Fruit fly (Drosophila melanogaster) whole organism, embryonic: Measurements from ENCODE around the gene dar1.

Experiments
- Atf-2 ChIP-seq: fragments of 200-800 bp; sonication (Bioruptor generic); optimal IDR thresholded peaks from 2 replicates; lab custom pipeline; 2016; ENCODE audit warnings: missing biosample characterization, missing genetic modification characterization
- BEAF-32 ChIP-seq: fragments of 200-800 bp; sonication (Bioruptor generic); optimal IDR thresholded peaks from 3 replicates; lab custom pipeline; 2017; ENCODE audit warnings: missing biosample characterization, missing genetic modification characterization, mild to moderate bottlenecking, moderate library complexity, missing genetic modification reagents
- CG11093 ChIP-seq: fragments of 200-800 bp; sonication (Bioruptor generic); IDR thresholded peaks from 3 replicates; pipeline ENCODE4 v1.3.6; 2022; ENCODE audit warnings: missing biosample characterization, missing genetic modification characterization
- CG11398 ChIP-seq: fragments of 200-800 bp; sonication (Bioruptor generic); optimal IDR thresholded peaks from 2 replicates; lab custom pipeline; 2016; ENCODE audit warnings: missing biosample characterization, missing genetic modification characterization
- CG12104 ChIP-seq: fragments of 200-800 bp; sonication (Bioruptor generic); optimal IDR thresholded peaks from 3 replicates; lab custom pipeline; 2016; ENCODE audit warnings: missing biosample characterization, missing genetic modification characterization
- CG12659 ChIP-seq: fragments of 200-800 bp; sonication (Bioruptor generic); optimal IDR thresholded peaks from 3 replicates; lab custom pipeline; 2017; ENCODE audit warnings: mild to moderate bottlenecking, missing biosample characterization, missing genetic modification reagents, missing genetic modification characterization
- CG14014 ChIP-seq: fragments of 200-800 bp; sonication (Bioruptor generic); IDR thresholded peaks from 2 replicates; pipeline ENCODE4 v1.3.6; 2022; ENCODE audit warnings: missing biosample characterization, missing genetic modification characterization
- CG14667 ChIP-seq: fragments of 200-800 bp; sonication (Bioruptor generic); IDR thresholded peaks from 2 replicates; pipeline ENCODE4 v1.3.6; 2022; ENCODE audit warnings: missing biosample characterization, missing genetic modification characterization
- CG14965 ChIP-seq: fragments of 200-800 bp; sonication (Bioruptor generic); optimal IDR thresholded peaks from 2 replicates; lab custom pipeline; 2016; ENCODE audit warnings: missing biosample characterization, missing genetic modification characterization, borderline replicate concordance
- CG15479 ChIP-seq: fragments of 200-800 bp; sonication (Bioruptor generic); optimal IDR thresholded peaks from 3 replicates; lab custom pipeline; 2019; ENCODE audit warnings: missing biosample characterization, mild to moderate bottlenecking, missing genetic modification characterization, moderate library complexity
- CG17802 ChIP-seq: fragments of 200-800 bp; sonication (Bioruptor generic); optimal IDR thresholded peaks from 2 replicates; lab custom pipeline; 2018; ENCODE audit warnings: missing biosample characterization, mild to moderate bottlenecking, missing genetic modification characterization, moderate library complexity
- CG18476 ChIP-seq: fragments of 200-800 bp; sonication (Bioruptor generic); optimal IDR thresholded peaks from 2 replicates; lab custom pipeline; 2016; ENCODE audit warnings: missing biosample characterization, mild to moderate bottlenecking, missing genetic modification characterization
- CG3065 ChIP-seq: fragments of 200-800 bp; sonication (Bioruptor generic); optimal IDR thresholded peaks from 2 replicates; lab custom pipeline; 2016; ENCODE audit warnings: missing biosample characterization, missing genetic modification characterization
- CG32532 ChIP-seq: fragments of 200-800 bp; sonication (Bioruptor generic); IDR thresholded peaks from 2 replicates; pipeline ENCODE4 v1.3.6; 2022; ENCODE audit warnings: missing biosample characterization, missing genetic modification characterization
- CG34224 ChIP-seq: fragments of 200-800 bp; sonication (Bioruptor generic); IDR thresholded peaks from 3 replicates; pipeline ENCODE4 v1.3.6; 2022; ENCODE audit warnings: missing biosample characterization, missing genetic modification characterization; ENCODE audit not compliant: partially characterized antibody
- CG3995 ChIP-seq: fragments of 200-800 bp; sonication (Bioruptor generic); optimal IDR thresholded peaks from 3 replicates; lab custom pipeline; 2016; ENCODE audit warnings: missing biosample characterization, missing genetic modification characterization
- CG5180 ChIP-seq: fragments of 200-800 bp; sonication (Bioruptor generic); optimal IDR thresholded peaks from 3 replicates; lab custom pipeline; 2017; ENCODE audit warnings: missing biosample characterization, missing genetic modification characterization, mild to moderate bottlenecking, moderate library complexity, missing genetic modification reagents
- CG9215 ChIP-seq: fragments of 200-800 bp; sonication (Bioruptor generic); IDR thresholded peaks from 2 replicates; pipeline ENCODE4 v1.3.6; 2022; ENCODE audit warnings: missing biosample characterization, missing genetic modification characterization
- CoRest ChIP-seq: fragments of 200-800 bp; sonication (Bioruptor generic); optimal IDR thresholded peaks from 3 replicates; lab custom pipeline; 2018; ENCODE audit warnings: missing biosample characterization, mild to moderate bottlenecking, missing genetic modification characterization, moderate library complexity
- CrebB ChIP-seq: fragments of 200-800 bp; sonication (Bioruptor generic); optimal IDR thresholded peaks from 3 replicates; lab custom pipeline; 2018; ENCODE audit warnings: missing biosample characterization, mild to moderate bottlenecking, missing genetic modification characterization
- Dbx ChIP-seq: fragments of 200-800 bp; sonication (Bioruptor generic); IDR thresholded peaks from 3 replicates; pipeline ENCODE4 v1.3.6; 2022; ENCODE audit warnings: missing biosample characterization, missing genetic modification characterization
- Dll ChIP-seq: fragments of 200-800 bp; sonication (Bioruptor generic); IDR thresholded peaks from 4 replicates; pipeline ENCODE4 v1.3.6; 2022; ENCODE audit warnings: missing biosample characterization, missing genetic modification characterization; ENCODE audit not compliant: partially characterized antibody
- Doc2 ChIP-seq: fragments of 200-800 bp; sonication (Bioruptor generic); IDR thresholded peaks from 2 replicates; pipeline ENCODE4 v1.3.6; 2022; ENCODE audit warnings: missing biosample characterization, missing genetic modification characterization
- Dp ChIP-seq: fragments of 200-800 bp; sonication (Bioruptor generic); optimal IDR thresholded peaks from 2 replicates; lab custom pipeline; 2018; ENCODE audit warnings: missing biosample characterization, mild to moderate bottlenecking, missing genetic modification characterization, moderate library complexity
- E2f1 ChIP-seq: fragments of 200-800 bp; sonication (Bioruptor generic); IDR thresholded peaks from 2 replicates; pipeline ENCODE4 v1.3.6; 2022; ENCODE audit warnings: missing biosample characterization, missing genetic modification characterization
- ERR ChIP-seq: fragments of 200-800 bp; sonication (Bioruptor generic); optimal IDR thresholded peaks from 2 replicates; lab custom pipeline; 2016; ENCODE audit warnings: missing biosample characterization, missing genetic modification characterization
- Gsc ChIP-seq: fragments of 200-800 bp; sonication (Bioruptor generic); IDR thresholded peaks from 2 replicates; pipeline ENCODE4 v1.3.6; 2022; ENCODE audit warnings: missing biosample characterization, missing genetic modification characterization
- H2.0 ChIP-seq: fragments of 200-800 bp; sonication (Bioruptor generic); IDR thresholded peaks from 2 replicates; pipeline ENCODE4 v1.3.6; 2022; ENCODE audit warnings: missing biosample characterization, missing genetic modification characterization
- HmgD ChIP-seq: fragments of 200-800 bp; sonication (Bioruptor generic); optimal IDR thresholded peaks from 3 replicates; lab custom pipeline; 2016; ENCODE audit warnings: missing biosample characterization, missing genetic modification characterization
- Hr78 ChIP-seq, 2 experiments: fragments of 200-800 bp in 1 of 2; fragments of >200 bp in 1 of 2; sonication (Bioruptor generic) in 1 of 2; optimal IDR thresholded peaks; 2 replicates each; lab custom pipeline; 2017 to 2019; ENCODE audit warnings: missing biosample characterization in 2 of 2, missing genetic modification characterization in 2 of 2, mild to moderate bottlenecking in 1 of 2, moderate library complexity in 1 of 2
- Med ChIP-seq: fragments of 200-800 bp; sonication (Bioruptor generic); peaks from one replicate; lab custom pipeline; 2016; ENCODE audit warnings: missing biosample characterization, missing genetic modification characterization, mild to moderate bottlenecking, inconsistent platforms, moderate library complexity
- PHDP ChIP-seq: fragments of 200-800 bp; sonication (Bioruptor generic); optimal IDR thresholded peaks from 3 replicates; lab custom pipeline; 2018; ENCODE audit warnings: missing biosample characterization, mild to moderate bottlenecking, missing genetic modification characterization, moderate library complexity
- Six4 ChIP-seq: fragments of 200-800 bp; sonication (Bioruptor generic); optimal IDR thresholded peaks from 2 replicates; lab custom pipeline; 2016; ENCODE audit warnings: missing biosample characterization, missing genetic modification characterization
- YL-1 ChIP-seq: fragments of 200-800 bp; sonication (Bioruptor generic); optimal IDR thresholded peaks from 3 replicates; lab custom pipeline; 2017; ENCODE audit warnings: missing biosample characterization, mild to moderate bottlenecking, missing genetic modification characterization
- btn ChIP-seq: fragments of 200-800 bp; sonication (Bioruptor generic); optimal IDR thresholded peaks from 2 replicates; lab custom pipeline; 2016; ENCODE audit warnings: missing biosample characterization, missing genetic modification characterization
- chm ChIP-seq: fragments of 200-800 bp; sonication (Bioruptor generic); IDR thresholded peaks from 2 replicates; pipeline ENCODE4 v1.3.6; 2022; ENCODE audit warnings: missing biosample characterization, missing genetic modification characterization
- crp ChIP-seq, 2 experiments: fragments of 200-800 bp; sonication (Bioruptor generic); optimal IDR thresholded peaks; 2 replicates in 1 of 2; 3 replicates in 1 of 2; lab custom pipeline; 2017; ENCODE audit warnings: missing biosample characterization in 2 of 2, missing genetic modification characterization in 2 of 2, mild to moderate bottlenecking in 1 of 2, moderate library complexity in 1 of 2
- dmrt11E ChIP-seq: fragments of 200-800 bp; sonication (Bioruptor generic); optimal IDR thresholded peaks from 3 replicates; lab custom pipeline; 2018; ENCODE audit warnings: missing biosample characterization, mild to moderate bottlenecking, missing genetic modification characterization, moderate library complexity
- fd102C ChIP-seq: fragments of 200-800 bp; sonication (Bioruptor generic); optimal IDR thresholded peaks from 2 replicates; lab custom pipeline; 2018; ENCODE audit warnings: missing biosample characterization, mild to moderate bottlenecking, missing genetic modification characterization, moderate library complexity
- her ChIP-seq: fragments of 200-800 bp; sonication (Bioruptor generic); optimal IDR thresholded peaks from 2 replicates; lab custom pipeline; 2016; ENCODE audit warnings: missing biosample characterization, missing genetic modification characterization
- maf-S ChIP-seq: fragments of 200-800 bp; sonication (Bioruptor generic); optimal IDR thresholded peaks from 2 replicates; lab custom pipeline; 2016; ENCODE audit warnings: missing biosample characterization, missing genetic modification characterization
- otp ChIP-seq: fragments of 200-800 bp; sonication (Bioruptor generic); IDR thresholded peaks from 3 replicates; pipeline ENCODE4, ENCODE4 v1.3.6; 2022; ENCODE audit warnings: missing biosample characterization, missing genetic modification characterization
- phol ChIP-seq: fragments of 200-800 bp; sonication (Bioruptor generic); optimal IDR thresholded peaks from 3 replicates; lab custom pipeline; 2018; ENCODE audit warnings: missing biosample characterization, mild to moderate bottlenecking, missing genetic modification characterization, moderate library complexity
- pum ChIP-seq: fragments of 200-800 bp; sonication (Bioruptor generic); optimal IDR thresholded peaks from 2 replicates; lab custom pipeline; 2016; ENCODE audit warnings: missing biosample characterization, missing genetic modification characterization
- schlank ChIP-seq: fragments of 200-800 bp; sonication (Bioruptor generic); optimal IDR thresholded peaks from 2 replicates; lab custom pipeline; 2018; ENCODE audit warnings: missing biosample characterization, mild to moderate bottlenecking, missing genetic modification characterization
- sd ChIP-seq: fragments of 200-800 bp; sonication (Bioruptor generic); optimal IDR thresholded peaks from 3 replicates; lab custom pipeline; 2018; ENCODE audit warnings: missing biosample characterization, mild to moderate bottlenecking, missing genetic modification characterization, moderate library complexity
- seq ChIP-seq: fragments of 200-800 bp; sonication (Bioruptor generic); IDR thresholded peaks from 2 replicates; pipeline ENCODE4 v1.3.6; 2022; ENCODE audit warnings: missing biosample characterization, missing genetic modification characterization
- sim ChIP-seq: fragments of 200-800 bp; sonication (Bioruptor generic); IDR thresholded peaks from 2 replicates; pipeline ENCODE4 v1.3.6; 2022; ENCODE audit warnings: missing biosample characterization, missing genetic modification characterization
- ssp ChIP-seq: fragments of 200-800 bp; sonication (Bioruptor generic); IDR thresholded peaks from 2 replicates; pipeline ENCODE4 v1.3.6; 2022; ENCODE audit warnings: missing biosample characterization, missing genetic modification characterization
- tup ChIP-seq: fragments of 200-800 bp; sonication (Bioruptor generic); optimal IDR thresholded peaks from 2 replicates; lab custom pipeline; 2016; ENCODE audit warnings: missing biosample characterization, mild to moderate bottlenecking, missing genetic modification characterization, moderate library complexity

Gene dar1

DNA sequence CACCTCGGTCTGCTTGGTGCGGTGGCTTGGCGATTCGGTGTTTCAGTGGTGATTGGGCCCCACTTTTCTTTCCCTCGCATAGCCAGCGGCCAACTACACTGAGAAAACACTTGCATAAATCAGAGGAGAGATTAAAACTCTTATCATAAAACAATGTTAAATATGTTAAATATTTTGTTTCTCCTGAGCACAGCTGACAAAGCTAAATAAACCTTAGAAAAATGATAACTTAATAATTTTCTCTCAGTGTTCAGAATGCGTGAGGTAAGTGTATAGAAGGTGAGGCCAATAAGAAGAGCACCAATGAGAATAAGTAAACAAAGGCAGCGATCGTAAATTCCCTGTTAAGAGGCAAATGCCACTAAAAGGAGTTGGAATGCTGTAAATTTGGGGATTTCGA is 8.9 kb upstream of the dar1 start (continued):
- TF ChIP-seq CG14667 (GFP tag; lab: Robert Waterston, UW) (peak; percentile 65), CG14014 (GFP tag; lab: Robert Waterston, UW) (peak; percentile 67), CG15479 (GFP tag; lab: Kevin White, UChicago) (no peak), crp (GFP tag; optimal IDR thresholded peaks at IDR 0.05; lab: Kevin White, UChicago) (peak in 1 of 2 experiments; percentile 31), her (GFP tag; lab: Kevin White, UChicago) (peak; percentile 56), Six4 (GFP tag; lab: Kevin White, UChicago) (peak; percentile 71), sim (peak; percentile 74), tup (GFP tag; lab: Kevin White, UChicago) (peak; percentile 80), CG3995 (no peak), CrebB (tag; lab: Kevin White, UChicago) (peak; percentile 7), pum (GFP tag; lab: Kevin White, UChicago) (peak; percentile 77), CG32532 (GFP tag; lab: Robert Waterston, UW) (peak; percentile 49; the same call in 1 of the 2 replicates), CG11398 (GFP tag; lab: Kevin White, UChicago) (peak; percentile 76), CG5180 (no peak), H2.0 (GFP tag; lab: Robert Waterston, UW) (peak; percentile 74), ERR (GFP tag; lab: Kevin White, UChicago) (peak; percentile 29), CG12659 (GFP tag; lab: Kevin White, UChicago) (peak; percentile 34), Hr78 (GFP tag; optimal IDR thresholded peaks at IDR 0.05; lab: Kevin White, UChicago) (peak in 1 of 2 experiments; percentile 35), CoRest (peak; percentile 82), CG18476 (peak; percentile 58), CG3065 (GFP tag; lab: Kevin White, UChicago) (peak; percentile 61), phol (tag; lab: Kevin White, UChicago) (peak; percentile 80), CG12104 (GFP tag; lab: Kevin White, UChicago) (peak; percentile 68), dmrt11E (tag; lab: Kevin White, UChicago) (peak; percentile 97), Dp (GFP tag; lab: Kevin White, UChicago) (no peak), maf-S (peak; percentile 60), CG9215 (GFP tag; lab: Robert Waterston, UW) (no peak; the same call in 1 of the 2 replicates), fd102C (GFP tag; lab: Kevin White, UChicago) (peak; percentile 60), chm (GFP tag; lab: Robert Waterston, UW) (peak; percentile 91), CG11093 (GFP tag; lab: Robert Waterston, UW) (peak; percentile 68; the same call in 1 of the 3 replicates), ssp (GFP tag; lab: Robert Waterston, UW) (peak; percentile 74), Doc2 (GFP tag; lab: Robert Waterston, UW) (no peak), Dbx (0 out of 3 replicates have a peak, but pooled peaks have one; percentile 35), BEAF-32 (no peak), PHDP (tag; lab: Kevin White, UChicago) (peak; percentile 72), CG34224 (GFP tag; lab: Robert Waterston, UW) (no peak), HmgD (no peak), Gsc (GFP tag; lab: Robert Waterston, UW) (peak; percentile 48; the same call in 1 of the 2 replicates), CG14965 (GFP tag; lab: Kevin White, UChicago) (peak; percentile 42), sd (tag; lab: Kevin White, UChicago) (peak; percentile 15), btn (GFP tag; lab: Kevin White, UChicago) (peak; percentile 59), seq (GFP tag; lab: Robert Waterston, UW) (peak; percentile 66), otp (GFP tag; lab: Robert Waterston, UW) (peak; percentile 91), Med (GFP tag; lab: Kevin White, UChicago) (peak; percentile 95), YL-1 (GFP tag; lab: Kevin White, UChicago) (no peak), Atf-2 (peak; percentile 80), schlank (tag; lab: Kevin White, UChicago) (no peak), Dll (GFP tag; lab: Robert Waterston, UW) (no peak), E2f1 (GFP tag; lab: Robert Waterston, UW) (peak; percentile 73), CG17802 (tag; lab: Kevin White, UChicago) (peak; percentile 74)
